Worm (Caenorhabditis elegans) whole organism, young adult: ENCODE results near the gene nhr-114.
A peak's percentile ranks its signal among the peaks of the same experiment; 100 is the strongest.

Experiments used
- B0019.2 ChIP-seq: fragments of 200-800 bp; sonication (Bioruptor generic); conservative IDR thresholded peaks from 2 replicates; pipeline ENCODE4 v1.3.6; 2022; ENCODE audit warnings: missing genetic modification reagents, missing genetic modification characterization, missing compliant biosample characterization
- B0261.1 ChIP-seq: sonication (generic microtip); optimal IDR thresholded peaks from 2 replicates; lab custom pipeline; 2016; ENCODE audit warnings: mild to moderate bottlenecking, missing genetic modification characterization, moderate library complexity, missing compliant biosample characterization
- F37B4.10 ChIP-seq: fragments of 200-800 bp; sonication (Bioruptor generic); IDR thresholded peaks from 2 replicates; pipeline ENCODE4 v1.3.6; 2022; ENCODE audit warnings: missing genetic modification characterization, missing compliant biosample characterization
- F52B5.7 ChIP-seq: sonication (generic microtip); optimal IDR thresholded peaks from 2 replicates; lab custom pipeline; 2016; ENCODE audit warnings: mild to moderate bottlenecking, missing genetic modification characterization, missing compliant biosample characterization
- K11D2.4 ChIP-seq: fragments of 200-800 bp; sonication (Bioruptor generic); IDR thresholded peaks from 2 replicates; pipeline ENCODE4 v1.3.6; 2022; ENCODE audit warnings: missing genetic modification reagents, missing genetic modification characterization, missing compliant biosample characterization
- Y53G8AR.9 ChIP-seq: fragments of 200-800 bp; sonication (Bioruptor generic); conservative IDR thresholded peaks from 2 replicates; pipeline ENCODE4 v1.3.6; 2022; ENCODE audit warnings: missing genetic modification reagents, missing genetic modification characterization, missing compliant biosample characterization
- Y56A3A.18 ChIP-seq: fragments of 200-800 bp; sonication (Bioruptor generic); IDR thresholded peaks from 2 replicates; pipeline ENCODE4 v1.3.6; 2022; ENCODE audit warnings: missing genetic modification reagents, missing genetic modification characterization, missing compliant biosample characterization
- akir-1 ChIP-seq: fragments of 200-800 bp; sonication (Bioruptor generic); optimal IDR thresholded peaks from 2 replicates; lab custom pipeline; 2018; ENCODE audit warnings: mild to moderate bottlenecking, missing genetic modification characterization, moderate library complexity, missing compliant biosample characterization
- aptf-2 ChIP-seq: fragments of 200-800 bp; sonication (Bioruptor generic); conservative IDR thresholded peaks from 2 replicates; pipeline ENCODE4 v1.3.6; 2022; ENCODE audit warnings: missing genetic modification reagents, missing genetic modification characterization, missing compliant biosample characterization
- aptf-3 ChIP-seq: fragments of 200-800 bp; sonication (Bioruptor generic); IDR thresholded peaks from 2 replicates; pipeline ENCODE4 v1.3.6; 2022; ENCODE audit warnings: missing genetic modification characterization, missing compliant biosample characterization
- attf-5 ChIP-seq: fragments of 200-800 bp; sonication (Bioruptor generic); optimal IDR thresholded peaks from 2 replicates; lab custom pipeline; 2018; ENCODE audit warnings: mild to moderate bottlenecking, missing genetic modification characterization, missing compliant biosample characterization
- bed-2 ChIP-seq: fragments of 200-800 bp; sonication (Bioruptor generic); IDR thresholded peaks from 2 replicates; pipeline ENCODE4 v1.3.6; 2022; ENCODE audit warnings: missing genetic modification reagents, missing genetic modification characterization, missing compliant biosample characterization
- cebp-1 ChIP-seq, 2 experiments: fragments of 200-800 bp in 1 of 2; sonication (Bioruptor generic) in 1 of 2; sonication (generic microtip) in 1 of 2; IDR thresholded peaks in 1 of 2; optimal IDR thresholded peaks in 1 of 2; 2 replicates each; pipeline versions ENCODE4 v1.3.6 to Lab custom; 2017 to 2022; ENCODE audit warnings: missing compliant biosample characterization in 2 of 2, missing genetic modification characterization in 2 of 2, mild to moderate bottlenecking in 1 of 2, missing genetic modification reagents in 1 of 2, moderate library complexity in 1 of 2
- cebp-2 ChIP-seq: fragments of 200-800 bp; sonication (Bioruptor generic); IDR thresholded peaks from 2 replicates; pipeline ENCODE4 v1.3.6; 2022; ENCODE audit warnings: missing genetic modification characterization, missing compliant biosample characterization
- ceh-100 ChIP-seq: fragments of 200-800 bp; sonication (Bioruptor generic); IDR thresholded peaks from 2 replicates; pipeline ENCODE4 v1.3.6; 2022; ENCODE audit warnings: missing genetic modification reagents, missing genetic modification characterization, missing compliant biosample characterization
- ceh-27 ChIP-seq: fragments of 200-800 bp; sonication (Bioruptor generic); optimal IDR thresholded peaks from 2 replicates; lab custom pipeline; 2018; ENCODE audit warnings: mild to moderate bottlenecking, missing genetic modification characterization, moderate library complexity, missing compliant biosample characterization
- dox-1 ChIP-seq: fragments of 200-800 bp; sonication (Bioruptor generic); IDR thresholded peaks from 2 replicates; pipeline ENCODE4 v1.3.6; 2022; ENCODE audit warnings: missing genetic modification reagents, missing genetic modification characterization, missing compliant biosample characterization
- dpff-1 ChIP-seq: sonication (generic microtip); optimal IDR thresholded peaks from 2 replicates; lab custom pipeline; 2017; ENCODE audit warnings: mild to moderate bottlenecking, missing genetic modification characterization, missing compliant biosample characterization
- dpl-1 ChIP-seq: fragments of 150-350 bp; optimal IDR thresholded peaks from 2 replicates; lab custom pipeline; 2014; ENCODE audit warnings: missing biosample characterization, missing genetic modification reagents, missing genetic modification characterization
- ekl-4 ChIP-seq: fragments of 200-800 bp; sonication (Bioruptor generic); IDR thresholded peaks from 2 replicates; pipeline ENCODE4 v1.3.6; 2022; ENCODE audit warnings: missing genetic modification reagents, missing genetic modification characterization, missing compliant biosample characterization
- hmg-1.2 ChIP-seq: fragments of 200-800 bp; sonication (Bioruptor generic); IDR thresholded peaks from 2 replicates; pipeline ENCODE4 v1.3.6; 2022; ENCODE audit warnings: missing genetic modification reagents, missing genetic modification characterization, missing compliant biosample characterization
- let-607 ChIP-seq, 2 experiments: fragments of 200-800 bp in 1 of 2; sonication (Bioruptor generic) in 1 of 2; sonication (generic microtip) in 1 of 2; optimal IDR thresholded peaks; 2 replicates each; lab custom pipeline; 2016 to 2018; ENCODE audit warnings: mild to moderate bottlenecking in 2 of 2, missing compliant biosample characterization in 2 of 2, missing genetic modification characterization in 2 of 2, moderate library complexity in 2 of 2, missing genotype in 1 of 2
- lin-35 ChIP-seq, 3 experiments: fragments of 150-350 bp in 2 of 3; sonication (generic microtip) in 1 of 3; optimal IDR thresholded peaks; 2 replicates each; lab custom pipeline; 2014 to 2018; ENCODE audit warnings: missing biosample characterization in 3 of 3, missing genetic modification characterization in 3 of 3, missing genetic modification reagents in 3 of 3
- lin-40 ChIP-seq: sonication (generic microtip); optimal IDR thresholded peaks from 2 replicates; lab custom pipeline; 2016; ENCODE audit warnings: missing genetic modification characterization, mild to moderate bottlenecking, missing compliant biosample characterization, missing genotype, missing genetic modification reagents
- lin-54 ChIP-seq: fragments of 200-800 bp; sonication (Bioruptor generic); optimal IDR thresholded peaks from 2 replicates; lab custom pipeline; 2018; ENCODE audit warnings: mild to moderate bottlenecking, missing genetic modification characterization, missing compliant biosample characterization
- lir-1 ChIP-seq: fragments of 200-800 bp; sonication (Bioruptor generic); conservative IDR thresholded peaks from 2 replicates; pipeline ENCODE4 v1.3.6; 2022; ENCODE audit warnings: missing genetic modification reagents, missing genetic modification characterization, missing compliant biosample characterization
- lsl-1 ChIP-seq: fragments of 200-800 bp; sonication (Bioruptor generic); optimal IDR thresholded peaks from 2 replicates; lab custom pipeline; 2018; ENCODE audit warnings: mild to moderate bottlenecking, missing genetic modification characterization, moderate library complexity, missing compliant biosample characterization
- madf-6 ChIP-seq: fragments of 200-800 bp; sonication (Bioruptor generic); IDR thresholded peaks from 2 replicates; pipeline ENCODE4 v1.3.6; 2022; ENCODE audit warnings: missing genetic modification reagents, missing genetic modification characterization, missing compliant biosample characterization
- mcd-1 ChIP-seq: fragments of 200-800 bp; sonication (Bioruptor generic); IDR thresholded peaks from 2 replicates; pipeline ENCODE4 v1.3.6; 2022; ENCODE audit warnings: missing genetic modification reagents, missing genetic modification characterization, missing compliant biosample characterization
- mes-4 ChIP-seq: sonication (generic microtip); optimal IDR thresholded peaks from 2 replicates; lab custom pipeline; 2016; ENCODE audit warnings: missing genotype, missing genetic modification characterization, missing compliant biosample characterization
- nhr-90 ChIP-seq: sonication (generic microtip); optimal IDR thresholded peaks from 2 replicates; lab custom pipeline; 2016; ENCODE audit warnings: missing genotype, mild to moderate bottlenecking, missing genetic modification characterization, missing compliant biosample characterization
- pha-4 ChIP-seq: fragments of 150-350 bp; sonication (generic microtip); optimal IDR thresholded peaks from 2 replicates; lab custom pipeline; 2014; ENCODE audit warnings: missing biosample characterization, missing genetic modification reagents, missing genetic modification characterization
- rcor-1 ChIP-seq: fragments of 200-800 bp; sonication (Bioruptor generic); IDR thresholded peaks from 2 replicates; pipeline ENCODE4 v1.3.6; 2022; ENCODE audit warnings: missing genetic modification reagents, missing genetic modification characterization, missing compliant biosample characterization
- rec-8 ChIP-seq, 2 experiments: sonication (generic microtip); optimal IDR thresholded peaks; 2 replicates each; lab custom pipeline; 2016; ENCODE audit warnings: mild to moderate bottlenecking in 2 of 2, missing genetic modification characterization in 2 of 2, missing genetic modification reagents in 2 of 2, missing genotype in 2 of 2, missing biosample characterization in 1 of 2, missing compliant biosample characterization in 1 of 2, moderate library complexity in 1 of 2
- rpc-1 ChIP-seq, 2 experiments: fragments of 150-350 bp in 1 of 2; sonication (generic microtip) in 1 of 2; optimal IDR thresholded peaks; 2 replicates each; lab custom pipeline; 2014 to 2018; ENCODE audit warnings: missing biosample characterization in 1 of 2, missing genetic modification characterization in 1 of 2, missing genetic modification reagents in 1 of 2, missing genotype in 1 of 2
- sdz-38 ChIP-seq: sonication (generic microtip); optimal IDR thresholded peaks from 2 replicates; lab custom pipeline; 2016; ENCODE audit warnings: missing genotype, missing genetic modification characterization, missing compliant biosample characterization
- snpc-3.4 ChIP-seq: sonication (generic microtip); optimal IDR thresholded peaks from 2 replicates; lab custom pipeline; 2017; ENCODE audit warnings: missing genetic modification characterization, mild to moderate bottlenecking, missing compliant biosample characterization, antibody characterized with exemption, moderate library complexity, missing genotype, missing genetic modification reagents
- snpc-4 ChIP-seq, 5 experiments: fragments of 150-350 bp in 1 of 5; sonication (generic microtip) in 4 of 5; optimal IDR thresholded peaks; 2 replicates each; lab custom pipeline; 2014 to 2018; ENCODE audit warnings: missing genetic modification characterization in 5 of 5, missing biosample characterization in 3 of 5, antibody characterized with exemption in 2 of 5, mild to moderate bottlenecking in 2 of 5, missing compliant biosample characterization in 2 of 5, missing genotype in 2 of 5, moderate library complexity in 2 of 5, missing genetic modification reagents in 1 of 5
- tbx-9 ChIP-seq: sonication (generic microtip); optimal IDR thresholded peaks from 2 replicates; lab custom pipeline; 2016; ENCODE audit warnings: borderline replicate concordance, missing genetic modification characterization, inconsistent platforms, missing compliant biosample characterization
- ztf-18 ChIP-seq: sonication (generic microtip); optimal IDR thresholded peaks from 2 replicates; lab custom pipeline; 2016; ENCODE audit warnings: missing genotype, mild to moderate bottlenecking, missing genetic modification characterization, missing compliant biosample characterization
- ztf-26 ChIP-seq: sonication (generic microtip); optimal IDR thresholded peaks from 2 replicates; lab custom pipeline; 2017; ENCODE audit warnings: missing genetic modification characterization, missing compliant biosample characterization

Gene nhr-114

DNA sequence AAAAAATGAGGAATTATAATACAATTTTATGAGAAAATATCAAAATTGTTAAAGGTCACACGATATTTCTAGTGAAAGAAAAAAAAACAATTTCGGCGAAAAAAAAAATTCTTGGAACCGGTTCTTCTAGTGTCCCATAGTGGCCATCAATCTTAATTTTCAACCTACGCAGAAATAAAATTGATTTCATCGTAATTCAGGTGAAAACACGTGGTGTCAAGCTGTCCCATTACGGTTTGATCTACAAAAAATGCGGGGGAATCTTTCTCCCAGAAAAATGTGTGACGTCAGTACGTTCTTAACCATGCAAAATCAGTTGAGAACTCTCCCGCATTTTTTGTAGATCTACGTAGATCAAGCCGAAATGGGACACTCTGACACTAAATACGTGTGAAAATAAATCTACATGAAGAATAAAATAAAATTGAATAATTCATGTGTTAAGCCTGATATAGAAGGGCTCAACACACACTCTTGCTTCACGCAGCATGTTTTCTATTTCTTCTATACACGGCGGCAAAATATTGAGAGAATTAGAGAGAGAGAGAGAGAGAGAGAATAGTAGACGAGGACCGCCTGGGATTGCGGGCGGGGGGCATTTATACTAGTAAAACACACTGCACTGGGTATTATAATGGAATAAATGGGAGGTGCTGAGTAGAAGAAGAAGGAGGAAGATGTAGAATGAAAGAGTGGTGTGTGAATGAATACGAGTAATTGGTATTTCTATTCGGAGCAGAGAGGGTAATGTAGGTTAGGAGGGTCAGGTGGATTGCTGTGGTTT is 5.9 kb downstream of the nhr-114 start:
- TF ChIP-seq lin-35 (GFP tag; optimal IDR thresholded peaks at IDR 0.05; lab: Kevin White, UChicago) (peak in 1 of 3 experiments; percentile 20), lin-40 (peak; percentile 24), cebp-1 (GFP tag; IDR thresholded peaks at IDR 0.05; lab: Robert Waterston, UW) (no peak), cebp-1 (tag; optimal IDR thresholded peaks at IDR 0.05; lab: Kevin White, UChicago) (no peak), ztf-26 (tag; lab: Kevin White, UChicago) (peak; percentile 66)
- TF ChIP-seq, all 124 proteins: peak for 3

- no peak for TF ChIP-seq F37B4.10
- peak; percentile 47; the same call in 1 of the 2 replicates for TF ChIP-seq hmg-1.2 (GFP tag; lab: Robert Waterston, UW)
- TF ChIP-seq Y53G8AR.9, result 0 out of 2 replicates have a peak, but pooled peaks have one; percentile 54
- TF ChIP-seq aptf-3 (GFP tag; lab: Robert Waterston, UW), result no peak
- no peak for TF ChIP-seq rpc-1 (optimal IDR thresholded peaks at IDR 0.05; lab: Kevin White, UChicago)
- TF ChIP-seq rpc-1 (tag; optimal IDR thresholded peaks at IDR 0.05; lab: Kevin White, UChicago), result no peak
- no peak for TF ChIP-seq pha-4 (tag; lab: Kevin White, UChicago)
- TF ChIP-seq lir-1 (GFP tag; lab: Robert Waterston, UW), result no peak
- TF ChIP-seq nhr-90 (tag; lab: Kevin White, UChicago), result no peak
- TF ChIP-seq rec-8 (tag; optimal IDR thresholded peaks at IDR 0.05; lab: Kevin White, UChicago), result no peak
- TF ChIP-seq dox-1 (GFP tag; lab: Robert Waterston, UW), result peak; percentile 57; the same call in 1 of the 2 replicates
- TF ChIP-seq aptf-2 (GFP tag; lab: Robert Waterston, UW), result no peak
- peak; percentile 79 for TF ChIP-seq mcd-1 (GFP tag; lab: Robert Waterston, UW)
- no peak for TF ChIP-seq dpff-1 (tag; lab: Kevin White, UChicago)
- TF ChIP-seq mes-4 (tag; lab: Kevin White, UChicago), result no peak
- TF ChIP-seq F52B5.7 (tag; lab: Kevin White, UChicago), result no peak
- no peak for TF ChIP-seq cebp-2
- peak in 1 of 2 experiments; percentile 8 for TF ChIP-seq let-607 (tag; optimal IDR thresholded peaks at IDR 0.05; lab: Kevin White, UChicago)
- TF ChIP-seq lsl-1 (GFP tag; lab: Kevin White, UChicago), result no peak
- TF ChIP-seq akir-1 (GFP tag; lab: Kevin White, UChicago), result no peak
- no peak for TF ChIP-seq ekl-4
- no peak for TF ChIP-seq sdz-38 (tag; lab: Kevin White, UChicago)
- no peak for TF ChIP-seq tbx-9 (tag; lab: Kevin White, UChicago)
- no peak for TF ChIP-seq Y56A3A.18 (GFP tag; lab: Robert Waterston, UW)
- TF ChIP-seq bed-2, result no peak
- TF ChIP-seq ztf-18 (tag; lab: Kevin White, UChicago), result peak; percentile 94
- TF ChIP-seq attf-5 (GFP tag; lab: Kevin White, UChicago), result peak; percentile 79
- peak; percentile 53 for TF ChIP-seq lin-54 (GFP tag; lab: Kevin White, UChicago)
- peak; percentile 62 for TF ChIP-seq ceh-27 (GFP tag; lab: Kevin White, UChicago)
- no peak for TF ChIP-seq B0261.1 (tag; lab: Kevin White, UChicago)
- TF ChIP-seq ceh-100 (GFP tag; lab: Robert Waterston, UW), result peak; percentile 41
- TF ChIP-seq snpc-3.4 (tag; lab: Kevin White, UChicago), result peak; percentile 10
- peak; percentile 37; the same call in 1 of the 2 replicates for TF ChIP-seq rcor-1 (GFP tag; lab: Robert Waterston, UW)
- peak; percentile 79 for TF ChIP-seq lin-40
- TF ChIP-seq B0019.2 (GFP tag; lab: Robert Waterston, UW), result no peak
- TF ChIP-seq cebp-1 (GFP tag; IDR thresholded peaks at IDR 0.05; lab: Robert Waterston, UW), result no peak
- TF ChIP-seq cebp-1 (tag; optimal IDR thresholded peaks at IDR 0.05; lab: Kevin White, UChicago), result peak; percentile 77
- TF ChIP-seq madf-6 (GFP tag; lab: Robert Waterston, UW), result no peak
- TF ChIP-seq K11D2.4 (GFP tag; lab: Robert Waterston, UW), result peak; percentile 44; the same call in 1 of the 2 replicates
- peak; percentile 12 for TF ChIP-seq dpl-1 (GFP tag; lab: Kevin White, UChicago)
- TF ChIP-seq snpc-4 (GFP tag; optimal IDR thresholded peaks at IDR 0.05; lab: Kevin White, UChicago), result no peak
- TF ChIP-seq snpc-4 (tag; optimal IDR thresholded peaks at IDR 0.05; lab: Kevin White, UChicago), result peak in 3 of 4 experiments; percentile 19 to 53 (median 25)
Measured at ce11 chrV:4194587-4195211, 7.7 kb downstream of the nhr-114 start, which contains the start of gene Y45G5AM.9. TSS of gene Y45G5AM.9 (minus strand) at chrV:4194637.
